Worm (Caenorhabditis elegans) whole organism, L1 larva: Measurements from ENCODE around the gene F26F2.4.

Experiments
- C04F5.9 ChIP-seq: sonication (generic microtip); optimal IDR thresholded peaks from 2 replicates; lab custom pipeline; 2016; ENCODE audit warnings: missing genetic modification characterization, missing compliant biosample characterization
- C16A3.4 ChIP-seq: fragments of 150-350 bp; optimal IDR thresholded peaks from 2 replicates; lab custom pipeline; 2014; ENCODE audit warnings: missing biosample characterization, missing genetic modification characterization
- F16B12.6 ChIP-seq: fragments of 150-350 bp; optimal IDR thresholded peaks from 2 replicates; lab custom pipeline; 2014; ENCODE audit warnings: missing biosample characterization, missing genetic modification characterization
- Y116A8C.19 ChIP-seq: sonication (generic microtip); optimal IDR thresholded peaks from 2 replicates; lab custom pipeline; 2016; ENCODE audit warnings: missing compliant biosample characterization, missing genetic modification characterization, borderline replicate concordance
- aha-1 ChIP-seq: fragments of 150-350 bp; optimal IDR thresholded peaks from 2 replicates; lab custom pipeline; 2014; ENCODE audit warnings: missing biosample characterization, missing genetic modification characterization
- alr-1 ChIP-seq: fragments of 200-800 bp; sonication (Bioruptor generic); optimal IDR thresholded peaks from 2 replicates; lab custom pipeline; 2018; ENCODE audit warnings: borderline replicate concordance, mild to moderate bottlenecking, missing genetic modification characterization, missing compliant biosample characterization
- ama-1 ChIP-seq: fragments of 150-350 bp; optimal IDR thresholded peaks from 2 replicates; lab custom pipeline; 2014
- blmp-1 ChIP-seq: fragments of 150-350 bp; optimal IDR thresholded peaks from 2 replicates; lab custom pipeline; 2014; ENCODE audit warnings: missing biosample characterization, missing genetic modification characterization
- ceh-63 ChIP-seq: fragments of 200-800 bp; sonication (Bioruptor generic); optimal IDR thresholded peaks from 2 replicates; lab custom pipeline; 2018; ENCODE audit warnings: mild to moderate bottlenecking, missing genetic modification characterization, missing compliant biosample characterization
- ceh-8 ChIP-seq: fragments of 200-800 bp; sonication (Bioruptor generic); optimal IDR thresholded peaks from 2 replicates; lab custom pipeline; 2018; ENCODE audit warnings: mild to moderate bottlenecking, missing genetic modification characterization, moderate library complexity, missing compliant biosample characterization
- ceh-82 ChIP-seq, 3 experiments: fragments of 150-350 bp in 1 of 3; sonication (generic microtip) in 2 of 3; optimal IDR thresholded peaks; 2 replicates each; lab custom pipeline; 2014 to 2017; ENCODE audit warnings: missing biosample characterization in 3 of 3, missing genetic modification characterization in 3 of 3
- ceh-88 ChIP-seq: fragments of 200-800 bp; sonication (Bioruptor generic); IDR thresholded peaks from 2 replicates; pipeline ENCODE4 v1.3.6; 2022; ENCODE audit warnings: missing genetic modification characterization, missing compliant biosample characterization
- ces-1 ChIP-seq: fragments of 150-350 bp; optimal IDR thresholded peaks from 2 replicates; lab custom pipeline; 2014; ENCODE audit warnings: missing biosample characterization, missing genetic modification reagents, missing genetic modification characterization
- dpl-1 ChIP-seq, 3 experiments: fragments of 150-350 bp in 2 of 3; sonication (generic microtip) in 1 of 3; optimal IDR thresholded peaks; 2 replicates each; lab custom pipeline; 2014 to 2017; ENCODE audit warnings: missing biosample characterization in 3 of 3, missing genetic modification characterization in 3 of 3, missing genetic modification reagents in 3 of 3
- efl-1 ChIP-seq, 4 experiments: fragments of 150-350 bp; optimal IDR thresholded peaks in 3 of 4; peaks in 1 of 4; 1 replicate in 1 of 4; 2 replicates in 3 of 4; lab custom pipeline; 2014; ENCODE audit warnings: missing biosample characterization in 2 of 4, missing genetic modification characterization in 2 of 4, missing genetic modification reagents in 2 of 4
- elt-2 ChIP-seq: sonication (generic microtip); optimal IDR thresholded peaks from 2 replicates; lab custom pipeline; 2016; ENCODE audit warnings: missing genetic modification characterization, mild to moderate bottlenecking, inconsistent platforms, missing compliant biosample characterization, missing genetic modification reagents
- ets-5 ChIP-seq: fragments of 200-800 bp; sonication (Bioruptor generic); IDR thresholded peaks from 2 replicates; pipeline ENCODE4 v1.3.6; 2022; ENCODE audit warnings: missing genetic modification characterization, missing compliant biosample characterization
- fkh-10 ChIP-seq: sonication (generic microtip); optimal IDR thresholded peaks from 2 replicates; lab custom pipeline; 2017; ENCODE audit warnings: missing biosample characterization, missing genetic modification reagents, missing genetic modification characterization
- grh-1 ChIP-seq: fragments of 200-800 bp; sonication (Bioruptor generic); IDR thresholded peaks from 2 replicates; pipeline ENCODE4 v1.3.6; 2022; ENCODE audit warnings: missing genetic modification reagents, missing genetic modification characterization, missing compliant biosample characterization
- hlh-17 ChIP-seq: fragments of 200-800 bp; sonication (Bioruptor generic); optimal IDR thresholded peaks from 2 replicates; lab custom pipeline; 2018; ENCODE audit warnings: missing genetic modification characterization, mild to moderate bottlenecking, missing compliant biosample characterization, moderate library complexity, borderline replicate concordance
- hlh-4 ChIP-seq: sonication (generic microtip); optimal IDR thresholded peaks from 2 replicates; lab custom pipeline; 2016; ENCODE audit warnings: mild to moderate bottlenecking, missing genetic modification characterization, missing compliant biosample characterization
- hpl-2 ChIP-seq: fragments of 150-350 bp; optimal IDR thresholded peaks from 2 replicates; lab custom pipeline; 2014; ENCODE audit warnings: missing biosample characterization, missing genetic modification reagents, missing genetic modification characterization
- isw-1 ChIP-seq: fragments of 200-800 bp; sonication (Bioruptor generic); IDR thresholded peaks from 2 replicates; pipeline ENCODE4 v1.3.6; 2022; ENCODE audit warnings: missing genetic modification characterization, missing compliant biosample characterization
- jun-1 ChIP-seq: fragments of 150-350 bp; optimal IDR thresholded peaks from 2 replicates; lab custom pipeline; 2014; ENCODE audit warnings: missing biosample characterization, missing genetic modification reagents, missing genetic modification characterization
- lin-13 ChIP-seq: fragments of 150-350 bp; optimal IDR thresholded peaks from 2 replicates; lab custom pipeline; 2014; ENCODE audit warnings: missing biosample characterization, missing genetic modification reagents, missing genetic modification characterization
- lin-35 ChIP-seq, 2 experiments: fragments of 150-350 bp; optimal IDR thresholded peaks; 2 replicates each; lab custom pipeline; 2014; ENCODE audit warnings: missing biosample characterization in 2 of 2, missing genetic modification characterization in 2 of 2, missing genetic modification reagents in 2 of 2
- lsy-2 ChIP-seq, 2 experiments: fragments of 150-350 bp; optimal IDR thresholded peaks; 2 replicates each; lab custom pipeline; 2014; ENCODE audit warnings: missing biosample characterization in 2 of 2, missing genetic modification characterization in 2 of 2
- mab-9 ChIP-seq: fragments of 200-800 bp; sonication (Bioruptor generic); IDR thresholded peaks from 2 replicates; pipeline ENCODE4 v1.3.6; 2022; ENCODE audit warnings: missing genetic modification reagents, missing genetic modification characterization, missing compliant biosample characterization
- mef-2 ChIP-seq: fragments of 150-350 bp; optimal IDR thresholded peaks from 2 replicates; lab custom pipeline; 2014; ENCODE audit warnings: missing biosample characterization, missing genetic modification characterization
- mep-1 ChIP-seq: fragments of 150-350 bp; optimal IDR thresholded peaks from 2 replicates; lab custom pipeline; 2014; ENCODE audit warnings: missing biosample characterization, missing genetic modification characterization
- nhr-11 ChIP-seq: fragments of 150-350 bp; optimal IDR thresholded peaks from 2 replicates; lab custom pipeline; 2014; ENCODE audit warnings: missing biosample characterization, missing genetic modification characterization
- nhr-12 ChIP-seq: sonication (generic microtip); optimal IDR thresholded peaks from 2 replicates; lab custom pipeline; 2017; ENCODE audit warnings: missing biosample characterization, missing genetic modification characterization
- nhr-19 ChIP-seq: fragments of 200-800 bp; sonication (Bioruptor generic); conservative IDR thresholded peaks from 2 replicates; pipeline ENCODE4 v1.3.6; 2022; ENCODE audit warnings: missing genetic modification characterization, missing compliant biosample characterization
- nhr-20 ChIP-seq: sonication (generic microtip); optimal IDR thresholded peaks from 2 replicates; lab custom pipeline; 2016; ENCODE audit warnings: mild to moderate bottlenecking, missing genetic modification characterization, missing compliant biosample characterization
- nhr-28 ChIP-seq: fragments of 150-350 bp; optimal IDR thresholded peaks from 2 replicates; lab custom pipeline; 2014; ENCODE audit warnings: missing biosample characterization, missing genetic modification characterization
- nhr-47 ChIP-seq: sonication (generic microtip); optimal IDR thresholded peaks from 2 replicates; lab custom pipeline; 2016; ENCODE audit warnings: mild to moderate bottlenecking, missing genetic modification characterization, moderate library complexity, missing compliant biosample characterization
- nhr-76 ChIP-seq: sonication (generic microtip); optimal IDR thresholded peaks from 2 replicates; lab custom pipeline; 2017; ENCODE audit warnings: missing biosample characterization, missing genetic modification characterization
- nhr-84 ChIP-seq: sonication (generic microtip); optimal IDR thresholded peaks from 2 replicates; lab custom pipeline; 2017; ENCODE audit warnings: missing biosample characterization, missing genetic modification characterization
- nhr-85 ChIP-seq: sonication (generic microtip); peaks from one replicate; lab custom pipeline; 2016; ENCODE audit warnings: missing genetic modification characterization, inconsistent platforms, missing compliant biosample characterization
- nhr-90 ChIP-seq: sonication (generic microtip); optimal IDR thresholded peaks from 2 replicates; lab custom pipeline; 2016; ENCODE audit warnings: mild to moderate bottlenecking, missing genetic modification characterization, missing compliant biosample characterization; ENCODE audit not compliant: poor library complexity
- pag-3 ChIP-seq: sonication (generic microtip); optimal IDR thresholded peaks from 2 replicates; lab custom pipeline; 2017; ENCODE audit warnings: missing genetic modification characterization, mild to moderate bottlenecking, missing compliant biosample characterization, antibody characterized with exemption, borderline replicate concordance; ENCODE audit not compliant: insufficient read depth
- pqm-1 ChIP-seq: sonication (generic microtip); optimal IDR thresholded peaks from 3 replicates; lab custom pipeline; 2017; ENCODE audit warnings: missing biosample characterization, missing genetic modification characterization
- rnt-1 ChIP-seq: sonication (generic microtip); optimal IDR thresholded peaks from 2 replicates; lab custom pipeline; 2016; ENCODE audit warnings: mild to moderate bottlenecking, missing genetic modification characterization, moderate library complexity, missing compliant biosample characterization
- snu-23 ChIP-seq: sonication (generic microtip); optimal IDR thresholded peaks from 2 replicates; lab custom pipeline; 2016; ENCODE audit warnings: missing genetic modification characterization, missing compliant biosample characterization
- sptf-1 ChIP-seq: fragments of 150-350 bp; optimal IDR thresholded peaks from 2 replicates; lab custom pipeline; 2014; ENCODE audit warnings: missing biosample characterization, missing genetic modification characterization
- sup-37 ChIP-seq: fragments of 200-800 bp; sonication (Bioruptor generic); optimal IDR thresholded peaks from 2 replicates; lab custom pipeline; 2018; ENCODE audit warnings: mild to moderate bottlenecking, missing genetic modification characterization, missing compliant biosample characterization
- swsn-7 ChIP-seq: sonication (generic microtip); optimal IDR thresholded peaks from 2 replicates; lab custom pipeline; 2016; ENCODE audit warnings: missing genetic modification characterization, missing compliant biosample characterization
- unc-30 ChIP-seq: sonication (generic microtip); optimal IDR thresholded peaks from 2 replicates; lab custom pipeline; 2017; ENCODE audit warnings: missing biosample characterization, missing genetic modification characterization
- vab-15 ChIP-seq: sonication (generic microtip); optimal IDR thresholded peaks from 2 replicates; lab custom pipeline; 2017; ENCODE audit warnings: missing genotype, mild to moderate bottlenecking, missing genetic modification characterization, missing compliant biosample characterization
- zag-1 ChIP-seq: fragments of 150-350 bp; optimal IDR thresholded peaks from 2 replicates; lab custom pipeline; 2014; ENCODE audit warnings: missing biosample characterization, missing genetic modification characterization
- zip-4 ChIP-seq: fragments of 200-800 bp; sonication (Bioruptor generic); optimal IDR thresholded peaks from 2 replicates; lab custom pipeline; 2018; ENCODE audit warnings: mild to moderate bottlenecking, missing genetic modification characterization, moderate library complexity, missing compliant biosample characterization
- ztf-11 ChIP-seq, 2 experiments: sonication (generic microtip); optimal IDR thresholded peaks; 2 replicates each; lab custom pipeline; 2016 to 2017; ENCODE audit warnings: missing genetic modification characterization in 2 of 2, missing biosample characterization in 1 of 2, missing compliant biosample characterization in 1 of 2
- ztf-4 ChIP-seq: fragments of 150-350 bp; optimal IDR thresholded peaks from 2 replicates; lab custom pipeline; 2014; ENCODE audit warnings: missing biosample characterization, missing genetic modification characterization

Gene F26F2.4

ce11 chrV:20539055-20539454, 30.0 kb upstream of the F26F2.4 start, which contains the start of gene Y38H6C.16:
Gene Y38H6C.16 (minus strand): TSS chrV:20539347.
- no peak for TF ChIP-seq alr-1 (tag; lab: Kevin White, UChicago)
- no peak for TF ChIP-seq ceh-8 (GFP tag; lab: Kevin White, UChicago)
- no peak for TF ChIP-seq ama-1 (lab: Kevin White, UChicago)
- peak in 1 of 2 experiments; percentile 20 for TF ChIP-seq lin-35 (GFP tag; optimal IDR thresholded peaks at IDR 0.05; lab: Kevin White, UChicago)
- TF ChIP-seq lin-13, result no peak
- peak; percentile 25 for TF ChIP-seq mep-1 (tag; lab: Kevin White, UChicago)
- no peak for TF ChIP-seq zag-1
- TF ChIP-seq sup-37, result no peak
- TF ChIP-seq grh-1 (GFP tag; lab: Robert Waterston, UW), result no peak
- peak in 1 of 2 experiments; percentile 19 for TF ChIP-seq lsy-2 (tag; optimal IDR thresholded peaks at IDR 0.05; lab: Kevin White, UChicago)
- TF ChIP-seq elt-2 (tag; lab: Kevin White, UChicago), result no peak
- TF ChIP-seq ceh-82 (tag; optimal IDR thresholded peaks at IDR 0.05; lab: Kevin White, UChicago), result no peak
- no peak for TF ChIP-seq zip-4
- TF ChIP-seq nhr-76 (tag; lab: Kevin White, UChicago), result no peak
- no peak for TF ChIP-seq ceh-63 (GFP tag; lab: Kevin White, UChicago)
- no peak for TF ChIP-seq nhr-90
- no peak for TF ChIP-seq pag-3
- no peak for TF ChIP-seq Y116A8C.19 (tag; lab: Kevin White, UChicago)
- peak; percentile 67 for TF ChIP-seq blmp-1
- TF ChIP-seq hlh-4 (tag; lab: Kevin White, UChicago), result no peak
- TF ChIP-seq ztf-11 (tag; optimal IDR thresholded peaks at IDR 0.05; lab: Kevin White, UChicago), result no peak
- TF ChIP-seq C04F5.9 (tag; lab: Kevin White, UChicago), result no peak
- TF ChIP-seq nhr-12 (tag; lab: Kevin White, UChicago), result no peak
- no peak for TF ChIP-seq mef-2 (tag; lab: Kevin White, UChicago)
- no peak for TF ChIP-seq rnt-1 (tag; lab: Kevin White, UChicago)
- TF ChIP-seq fkh-10 (GFP tag; lab: Kevin White, UChicago), result no peak
- peak; percentile 16 for TF ChIP-seq F16B12.6 (tag; lab: Kevin White, UChicago)
- no peak for TF ChIP-seq aha-1
- no peak for TF ChIP-seq vab-15
- TF ChIP-seq ztf-4, result no peak
- TF ChIP-seq dpl-1 (GFP tag; optimal IDR thresholded peaks at IDR 0.05; lab: Kevin White, UChicago), result peak in 1 of 3 experiments; percentile 25
- TF ChIP-seq isw-1 (GFP tag; lab: Robert Waterston, UW), result no peak
- TF ChIP-seq snu-23 (GFP tag; lab: Kevin White, UChicago), result peak; percentile 21
- no peak for TF ChIP-seq mab-9 (GFP tag; lab: Robert Waterston, UW)
- no peak for TF ChIP-seq ceh-88 (GFP tag; lab: Robert Waterston, UW)
- no peak for TF ChIP-seq hlh-17 (GFP tag; lab: Kevin White, UChicago)
- TF ChIP-seq unc-30 (tag; lab: Kevin White, UChicago), result no peak
- peak; percentile 12 to 19 for TF ChIP-seq efl-1 (optimal IDR thresholded peaks at IDR 0.05; lab: Kevin White, UChicago)
- TF ChIP-seq efl-1 (GFP tag; optimal IDR thresholded peaks at IDR 0.05 in 1 of 2; lab: Kevin White, UChicago), result peak in 1 of 2 experiments; percentile 83
- TF ChIP-seq nhr-28, result no peak
- TF ChIP-seq swsn-7 (tag; lab: Kevin White, UChicago), result no peak
- TF ChIP-seq pqm-1 (tag; lab: Kevin White, UChicago), result no peak
- no peak for TF ChIP-seq jun-1 (tag; lab: Kevin White, UChicago)
- TF ChIP-seq sptf-1 (tag; lab: Kevin White, UChicago), result no peak
- TF ChIP-seq nhr-84 (tag; lab: Kevin White, UChicago), result no peak
- TF ChIP-seq nhr-11, result no peak
- TF ChIP-seq nhr-20, result no peak
- TF ChIP-seq nhr-19 (GFP tag; lab: Robert Waterston, UW), result no peak
- no peak for TF ChIP-seq C16A3.4
- TF ChIP-seq nhr-85, result peak; percentile 73
- TF ChIP-seq ces-1 (GFP tag; lab: Kevin White, UChicago), result no peak
- no peak for TF ChIP-seq hpl-2
- TF ChIP-seq nhr-47 (tag; lab: Kevin White, UChicago), result peak; percentile 13
- TF ChIP-seq ets-5, result no peak
